Fruit fly (Drosophila melanogaster): ENCODE results near the gene Had1.

Gene Had1

dm6 chrX:16320197-16320921, 11.9 kb upstream of the Had1 start, which contains the start of gene Cyp1 (continued):
- TF ChIP-seq cg (GFP tag; optimal IDR thresholded peaks at IDR 0.05): no peak
- no peak for TF ChIP-seq pho (GFP tag; optimal IDR thresholded peaks at IDR 0.05)
- peak; percentile 28 for TF ChIP-seq gfzf (GFP tag; optimal IDR thresholded peaks at IDR 0.05)
- peak; percentile 22 for TF ChIP-seq Meics (GFP tag; optimal IDR thresholded peaks at IDR 0.05)
- no peak for TF ChIP-seq Dek (tag; optimal IDR thresholded peaks at IDR 0.05)
- no peak for TF ChIP-seq Dad (GFP tag; optimal IDR thresholded peaks at IDR 0.05)
- no peak for TF ChIP-seq CG12942 (GFP tag; optimal IDR thresholded peaks at IDR 0.05)
- no peak for TF ChIP-seq CG31388 (GFP tag; optimal IDR thresholded peaks at IDR 0.05)
- peak; percentile 98 for TF ChIP-seq pfk (GFP tag; optimal IDR thresholded peaks at IDR 0.05)
- TF ChIP-seq CG12071 (GFP tag; optimal IDR thresholded peaks at IDR 0.05): no peak
- TF ChIP-seq Hand (GFP tag; optimal IDR thresholded peaks at IDR 0.05): no peak
- no peak; the same call in 2 of the 3 replicates for TF ChIP-seq CG2889 (GFP tag; IDR thresholded peaks at IDR 0.05)
- TF ChIP-seq cad (GFP tag; optimal IDR thresholded peaks at IDR 0.05): no peak
- TF ChIP-seq gro (GFP tag; optimal IDR thresholded peaks at IDR 0.05): no peak
- peak; percentile 13 for TF ChIP-seq CG18262 (tag; optimal IDR thresholded peaks at IDR 0.05)
- TF ChIP-seq CG12299 (tag; optimal IDR thresholded peaks at IDR 0.05): no peak
- TF ChIP-seq zen (tag; optimal IDR thresholded peaks at IDR 0.05): no peak
- peak; percentile 41 for TF ChIP-seq stwl (tag; optimal IDR thresholded peaks at IDR 0.05)
- peak; percentile 6; the same call in 1 of the 2 replicates for TF ChIP-seq Taf1 (GFP tag; IDR thresholded peaks at IDR 0.05)
- TF ChIP-seq CG7963 (GFP tag; IDR thresholded peaks at IDR 0.05; ENCODE audit: partially characterized antibody): peak; percentile 72; the same call in 2 of the 3 replicates
- no peak; the same call in 2 of the 3 replicates for TF ChIP-seq Mrtf (GFP tag; IDR thresholded peaks at IDR 0.05)
- no peak for TF ChIP-seq CG17568 (GFP tag; optimal IDR thresholded peaks at IDR 0.05)
- no peak for TF ChIP-seq CG2199 (GFP tag; IDR thresholded peaks at IDR 0.05)
- no peak for TF ChIP-seq h (optimal IDR thresholded peaks at IDR 0.05)
- TF ChIP-seq CG2116 (GFP tag; optimal IDR thresholded peaks at IDR 0.05): peak; percentile 98
- TF ChIP-seq CG8944 (GFP tag; optimal IDR thresholded peaks at IDR 0.05): no peak
- peak; percentile 56 for TF ChIP-seq Hmr (GFP tag; optimal IDR thresholded peaks at IDR 0.05)
- peak; percentile 79 for TF ChIP-seq Dbx (GFP tag; IDR thresholded peaks at IDR 0.05)
- TF ChIP-seq bowl (GFP tag; IDR thresholded peaks at IDR 0.05): no peak
- peak; percentile 69; the same call in 1 of the 3 replicates for TF ChIP-seq hb (GFP tag; IDR thresholded peaks at IDR 0.05; ENCODE audit: partially characterized antibody)
- TF ChIP-seq CG5180 (GFP tag; optimal IDR thresholded peaks at IDR 0.05): no peak
- TF ChIP-seq bigmax (GFP tag; optimal IDR thresholded peaks at IDR 0.05): peak; percentile 80
- TF ChIP-seq CG8089 (GFP tag; optimal IDR thresholded peaks at IDR 0.05): no peak
- TF ChIP-seq maf-S (GFP tag; optimal IDR thresholded peaks at IDR 0.05): no peak
- peak; percentile 11 to 28 for TF ChIP-seq dpn (GFP tag; optimal IDR thresholded peaks at IDR 0.05)
- 0 out of 2 replicates have a peak, but pooled peaks have one; percentile 19 for TF ChIP-seq sens-2 (GFP tag; IDR thresholded peaks at IDR 0.05)
- peak; percentile 9 for TF ChIP-seq fd3F (GFP tag; optimal IDR thresholded peaks at IDR 0.05)
- peak; percentile 37 for TF ChIP-seq CG10366 (GFP tag; IDR thresholded peaks at IDR 0.05)
- no peak for TF ChIP-seq CG10321 (GFP tag; IDR thresholded peaks at IDR 0.05)
- peak; percentile 29; the same call in 1 of the 3 replicates for TF ChIP-seq H15 (GFP tag; IDR thresholded peaks at IDR 0.05)
- peak; percentile 92 for TF ChIP-seq CG42726 (GFP tag; IDR thresholded peaks at IDR 0.05; ENCODE audit: partially characterized antibody)
- no peak for TF ChIP-seq CG10462 (GFP tag; optimal IDR thresholded peaks at IDR 0.05)
- TF ChIP-seq lab (GFP tag; optimal IDR thresholded peaks at IDR 0.05): no peak
- peak; percentile 95 for TF ChIP-seq CG3995 (GFP tag; optimal IDR thresholded peaks at IDR 0.05)
- peak; percentile 31 for TF ChIP-seq HLHmδ (GFP tag; optimal IDR thresholded peaks at IDR 0.05)
- peak; percentile 88 for TF ChIP-seq sens (GFP tag)
- no peak for TF ChIP-seq CG7745 (tag; optimal IDR thresholded peaks at IDR 0.05)
- no peak for TF ChIP-seq Neu2 (GFP tag; optimal IDR thresholded peaks at IDR 0.05; ENCODE audit: borderline replicate concordance)
- TF ChIP-seq sr (GFP tag; IDR thresholded peaks at IDR 0.05): 0 out of 3 replicates have a peak, but pooled peaks have one; percentile 35

All from whole organism, embryonic.